Worm (Caenorhabditis elegans) whole organism, late embryonic: ENCODE data around the gene srxa-12.

Experiments
- C08G9.2 ChIP-seq: sonication (generic microtip); optimal IDR thresholded peaks from 2 replicates; lab custom pipeline; 2016; ENCODE audit warnings: mild to moderate bottlenecking, missing genetic modification characterization, moderate library complexity, missing compliant biosample characterization
- dmd-4 ChIP-seq: sonication (generic microtip); optimal IDR thresholded peaks from 2 replicates; lab custom pipeline; 2016; ENCODE audit warnings: borderline replicate concordance, missing genetic modification characterization, missing compliant biosample characterization
- nhr-232 ChIP-seq: sonication (generic microtip); optimal IDR thresholded peaks from 2 replicates; lab custom pipeline; 2016; ENCODE audit warnings: missing genetic modification characterization, missing compliant biosample characterization

DNA sequence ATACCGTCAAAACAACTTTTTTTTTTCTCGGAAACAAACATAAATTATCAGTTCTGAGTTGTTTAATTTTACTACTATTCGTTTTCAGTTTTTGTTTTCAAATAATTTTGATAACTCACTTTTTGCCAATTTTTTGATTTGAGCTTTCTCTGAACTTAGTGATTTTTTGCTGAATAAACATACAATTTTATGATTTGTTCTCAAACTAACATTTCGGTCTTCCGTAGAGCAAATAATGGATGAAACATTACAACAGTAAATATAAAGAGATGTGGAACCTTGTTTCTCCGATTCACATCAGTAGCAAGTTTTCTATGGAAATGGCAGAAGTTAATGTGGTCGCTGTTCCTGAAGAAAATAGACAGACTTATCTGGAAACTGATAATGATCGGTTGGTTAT is 23.3 kb downstream of the srxa-12 start, which contains the start of gene R10D12.7:
- TF ChIP-seq nhr-232 = no peak
- TF ChIP-seq dmd-4 = no peak
- TF ChIP-seq C08G9.2 (tag; lab: Kevin White, UChicago) = no peak
